Worm (Caenorhabditis elegans): ENCODE data around the gene lron-7.

DNA sequence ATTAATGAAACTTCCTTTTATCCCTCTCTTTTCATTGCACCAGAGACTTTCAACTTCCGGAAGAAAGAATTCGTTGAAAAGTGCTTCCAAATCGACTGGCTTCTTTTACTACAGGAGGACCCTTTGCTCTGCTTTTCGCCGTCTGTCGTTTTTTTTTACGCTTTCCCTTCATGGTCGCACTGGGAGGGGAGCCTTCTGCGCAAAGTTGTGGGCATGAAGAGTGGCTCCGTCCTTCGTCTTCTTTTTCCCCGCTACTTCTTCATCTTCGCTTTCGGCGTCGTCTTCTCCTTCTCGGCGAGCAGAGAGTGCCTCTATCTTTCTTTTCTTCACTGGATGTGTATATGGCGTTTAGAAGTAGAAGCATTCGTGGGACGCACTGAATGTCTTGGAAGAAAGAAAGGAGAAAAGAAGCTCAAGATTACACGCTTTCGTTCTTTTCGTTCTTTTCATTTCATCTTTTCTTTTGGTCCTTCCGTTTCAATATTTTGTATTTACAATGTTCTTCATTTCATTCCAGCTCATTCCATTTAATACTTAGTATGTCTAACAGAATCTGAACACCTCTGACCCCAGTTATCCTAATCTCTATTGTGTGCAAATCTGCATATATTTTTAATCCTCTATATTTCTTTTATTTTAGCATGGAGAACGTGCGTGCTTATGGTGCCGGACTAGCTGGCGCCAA is 35.2 kb downstream of the lron-7 start, which contains the start of gene sng-1:
- TF ChIP-seq ama-1 (optimal IDR thresholded peaks at IDR 0.05) (no peak), F13C5.2 (tag; optimal IDR thresholded peaks at IDR 0.05) (no peak), ceh-36 (tag; optimal IDR thresholded peaks at IDR 0.05) (no peak), tbx-11 (GFP tag; IDR thresholded peaks at IDR 0.05) (no peak), flt-1 (GFP tag; IDR thresholded peaks at IDR 0.05) (no peak), ceh-13 (GFP tag; optimal IDR thresholded peaks at IDR 0.05) (no peak)

Data from whole organism, early embryonic.